Worm (Caenorhabditis elegans) whole organism, young adult: Measurements from ENCODE around the gene T23F6.3.

Source experiments
- B0035.1 ChIP-seq: sonication (generic microtip); optimal IDR thresholded peaks from 2 replicates; lab custom pipeline; 2016; ENCODE audit warnings: missing genetic modification characterization, mild to moderate bottlenecking, missing compliant biosample characterization, missing genotype, missing genetic modification reagents
- B0261.1 ChIP-seq: sonication (generic microtip); optimal IDR thresholded peaks from 2 replicates; lab custom pipeline; 2016; ENCODE audit warnings: mild to moderate bottlenecking, missing genetic modification characterization, moderate library complexity, missing compliant biosample characterization
- F23B12.7 ChIP-seq: sonication (generic microtip); optimal IDR thresholded peaks from 2 replicates; lab custom pipeline; 2017; ENCODE audit warnings: missing genetic modification characterization, mild to moderate bottlenecking, missing compliant biosample characterization, antibody characterized with exemption, moderate library complexity; ENCODE audit not compliant: insufficient read depth
- F52B5.7 ChIP-seq: sonication (generic microtip); optimal IDR thresholded peaks from 2 replicates; lab custom pipeline; 2016; ENCODE audit warnings: mild to moderate bottlenecking, missing genetic modification characterization, missing compliant biosample characterization
- K11D2.4 ChIP-seq: fragments of 200-800 bp; sonication (Bioruptor generic); IDR thresholded peaks from 2 replicates; pipeline ENCODE4 v1.3.6; 2022; ENCODE audit warnings: missing genetic modification reagents, missing genetic modification characterization, missing compliant biosample characterization
- K12H6.12 ChIP-seq: fragments of 200-800 bp; sonication (Bioruptor generic); optimal IDR thresholded peaks from 2 replicates; lab custom pipeline; 2018; ENCODE audit warnings: mild to moderate bottlenecking, missing genetic modification characterization, missing compliant biosample characterization
- T26A5.8 ChIP-seq: sonication (generic microtip); optimal IDR thresholded peaks from 2 replicates; lab custom pipeline; 2016; ENCODE audit warnings: missing genetic modification characterization, missing compliant biosample characterization
- aptf-2 ChIP-seq: fragments of 200-800 bp; sonication (Bioruptor generic); conservative IDR thresholded peaks from 2 replicates; pipeline ENCODE4 v1.3.6; 2022; ENCODE audit warnings: missing genetic modification reagents, missing genetic modification characterization, missing compliant biosample characterization
- aptf-3 ChIP-seq: fragments of 200-800 bp; sonication (Bioruptor generic); IDR thresholded peaks from 2 replicates; pipeline ENCODE4 v1.3.6; 2022; ENCODE audit warnings: missing genetic modification characterization, missing compliant biosample characterization
- athp-1 ChIP-seq: sonication (generic microtip); optimal IDR thresholded peaks from 2 replicates; lab custom pipeline; 2017; ENCODE audit warnings: mild to moderate bottlenecking, missing genetic modification characterization, missing compliant biosample characterization
- attf-3 ChIP-seq: fragments of 200-800 bp; sonication (Bioruptor generic); conservative IDR thresholded peaks from 2 replicates; pipeline ENCODE4 v1.3.6; 2022; ENCODE audit warnings: missing genetic modification reagents, missing genetic modification characterization, missing compliant biosample characterization
- cebp-1 ChIP-seq, 2 experiments: fragments of 200-800 bp in 1 of 2; sonication (Bioruptor generic) in 1 of 2; sonication (generic microtip) in 1 of 2; IDR thresholded peaks in 1 of 2; optimal IDR thresholded peaks in 1 of 2; 2 replicates each; pipeline versions ENCODE4 v1.3.6 to Lab custom; 2017 to 2022; ENCODE audit warnings: missing compliant biosample characterization in 2 of 2, missing genetic modification characterization in 2 of 2, mild to moderate bottlenecking in 1 of 2, missing genetic modification reagents in 1 of 2, moderate library complexity in 1 of 2
- cebp-2 ChIP-seq: fragments of 200-800 bp; sonication (Bioruptor generic); IDR thresholded peaks from 2 replicates; pipeline ENCODE4 v1.3.6; 2022; ENCODE audit warnings: missing genetic modification characterization, missing compliant biosample characterization
- ceh-100 ChIP-seq: fragments of 200-800 bp; sonication (Bioruptor generic); IDR thresholded peaks from 2 replicates; pipeline ENCODE4 v1.3.6; 2022; ENCODE audit warnings: missing genetic modification reagents, missing genetic modification characterization, missing compliant biosample characterization
- ceh-40 ChIP-seq: fragments of 200-800 bp; sonication (Bioruptor generic); IDR thresholded peaks from 2 replicates; pipeline ENCODE4 v1.3.6; 2022; ENCODE audit warnings: missing genetic modification characterization, missing compliant biosample characterization
- ceh-79 ChIP-seq: sonication (generic microtip); optimal IDR thresholded peaks from 2 replicates; lab custom pipeline; 2017; ENCODE audit warnings: mild to moderate bottlenecking, missing genetic modification characterization, missing compliant biosample characterization
- chd-7 ChIP-seq: sonication (generic microtip); optimal IDR thresholded peaks from 2 replicates; lab custom pipeline; 2016; ENCODE audit warnings: mild to moderate bottlenecking, missing genetic modification characterization, moderate library complexity, missing compliant biosample characterization
- egl-44 ChIP-seq: fragments of 200-800 bp; sonication (Bioruptor generic); IDR thresholded peaks from 2 replicates; pipeline ENCODE4 v1.3.6; 2022; ENCODE audit warnings: missing genetic modification reagents, missing genetic modification characterization, missing compliant biosample characterization
- egrh-3 ChIP-seq: fragments of 200-800 bp; sonication (Bioruptor generic); IDR thresholded peaks from 2 replicates; pipeline ENCODE4 v1.3.6; 2022; ENCODE audit warnings: missing genetic modification reagents, missing genetic modification characterization, missing compliant biosample characterization
- ekl-4 ChIP-seq: fragments of 200-800 bp; sonication (Bioruptor generic); IDR thresholded peaks from 2 replicates; pipeline ENCODE4 v1.3.6; 2022; ENCODE audit warnings: missing genetic modification reagents, missing genetic modification characterization, missing compliant biosample characterization
- hmg-1.2 ChIP-seq: fragments of 200-800 bp; sonication (Bioruptor generic); IDR thresholded peaks from 2 replicates; pipeline ENCODE4 v1.3.6; 2022; ENCODE audit warnings: missing genetic modification reagents, missing genetic modification characterization, missing compliant biosample characterization
- let-526 ChIP-seq: fragments of 200-800 bp; sonication (Bioruptor generic); IDR thresholded peaks from 2 replicates; pipeline ENCODE4 v1.3.6; 2022; ENCODE audit warnings: missing genetic modification reagents, missing genetic modification characterization, missing compliant biosample characterization
- lin-26 ChIP-seq: fragments of 200-800 bp; sonication (Bioruptor generic); IDR thresholded peaks from 2 replicates; pipeline ENCODE4 v1.3.6; 2022; ENCODE audit warnings: missing genetic modification reagents, missing genetic modification characterization, missing compliant biosample characterization
- lin-35 ChIP-seq, 3 experiments: fragments of 150-350 bp in 2 of 3; sonication (generic microtip) in 1 of 3; optimal IDR thresholded peaks; 2 replicates each; lab custom pipeline; 2014 to 2018; ENCODE audit warnings: missing biosample characterization in 3 of 3, missing genetic modification characterization in 3 of 3, missing genetic modification reagents in 3 of 3
- lin-40 ChIP-seq: sonication (generic microtip); optimal IDR thresholded peaks from 2 replicates; lab custom pipeline; 2016; ENCODE audit warnings: missing genetic modification characterization, mild to moderate bottlenecking, missing compliant biosample characterization, missing genotype, missing genetic modification reagents
- mcd-1 ChIP-seq: fragments of 200-800 bp; sonication (Bioruptor generic); IDR thresholded peaks from 2 replicates; pipeline ENCODE4 v1.3.6; 2022; ENCODE audit warnings: missing genetic modification reagents, missing genetic modification characterization, missing compliant biosample characterization
- nfya-2 ChIP-seq: fragments of 200-800 bp; sonication (Bioruptor generic); IDR thresholded peaks from 2 replicates; pipeline ENCODE4 v1.3.6; 2022; ENCODE audit warnings: missing genetic modification reagents, missing genetic modification characterization, missing compliant biosample characterization
- nhr-120 ChIP-seq: fragments of 200-800 bp; sonication (Bioruptor generic); IDR thresholded peaks from 2 replicates; pipeline ENCODE4 v1.3.6; 2022; ENCODE audit warnings: missing genetic modification characterization, missing compliant biosample characterization
- nhr-179 ChIP-seq: sonication (generic microtip); optimal IDR thresholded peaks from 2 replicates; lab custom pipeline; 2016; ENCODE audit warnings: mild to moderate bottlenecking, missing genetic modification characterization, missing compliant biosample characterization
- nhr-80 ChIP-seq: sonication (generic microtip); optimal IDR thresholded peaks from 2 replicates; lab custom pipeline; 2016; ENCODE audit warnings: missing genetic modification characterization, missing compliant biosample characterization
- pbrm-1 ChIP-seq: fragments of 200-800 bp; sonication (Bioruptor generic); IDR thresholded peaks from 2 replicates; pipeline ENCODE4 v1.3.6; 2022; ENCODE audit warnings: missing genetic modification reagents, missing genetic modification characterization, missing compliant biosample characterization
- repo-1 ChIP-seq: sonication (generic microtip); optimal IDR thresholded peaks from 2 replicates; lab custom pipeline; 2017; ENCODE audit warnings: mild to moderate bottlenecking, missing genetic modification characterization, missing compliant biosample characterization
- sdz-38 ChIP-seq: sonication (generic microtip); optimal IDR thresholded peaks from 2 replicates; lab custom pipeline; 2016; ENCODE audit warnings: missing genotype, missing genetic modification characterization, missing compliant biosample characterization
- snpc-4 ChIP-seq, 5 experiments: fragments of 150-350 bp in 1 of 5; sonication (generic microtip) in 4 of 5; optimal IDR thresholded peaks; 2 replicates each; lab custom pipeline; 2014 to 2018; ENCODE audit warnings: missing genetic modification characterization in 5 of 5, missing biosample characterization in 3 of 5, antibody characterized with exemption in 2 of 5, mild to moderate bottlenecking in 2 of 5, missing compliant biosample characterization in 2 of 5, missing genotype in 2 of 5, moderate library complexity in 2 of 5, missing genetic modification reagents in 1 of 5
- tbp1 ChIP-seq: fragments of 200-800 bp; sonication (Bioruptor generic); optimal IDR thresholded peaks from 2 replicates; lab custom pipeline; 2018; ENCODE audit warnings: mild to moderate bottlenecking, missing genetic modification characterization, missing compliant biosample characterization
- tbx-9 ChIP-seq: sonication (generic microtip); optimal IDR thresholded peaks from 2 replicates; lab custom pipeline; 2016; ENCODE audit warnings: borderline replicate concordance, missing genetic modification characterization, inconsistent platforms, missing compliant biosample characterization
- tlf-1 ChIP-seq: fragments of 200-800 bp; sonication (Bioruptor generic); optimal IDR thresholded peaks from 2 replicates; lab custom pipeline; 2018; ENCODE audit warnings: mild to moderate bottlenecking, missing genetic modification characterization, missing compliant biosample characterization
- zim-3 ChIP-seq: sonication (generic microtip); optimal IDR thresholded peaks from 2 replicates; lab custom pipeline; 2017; ENCODE audit warnings: mild to moderate bottlenecking, missing genetic modification characterization, moderate library complexity, missing compliant biosample characterization
- ztf-28 ChIP-seq: fragments of 200-800 bp; sonication (Bioruptor generic); IDR thresholded peaks from 2 replicates; pipeline ENCODE4 v1.3.6; 2022; ENCODE audit warnings: missing genetic modification reagents, missing genetic modification characterization, missing compliant biosample characterization
- ztf-3 ChIP-seq: fragments of 200-800 bp; sonication (Bioruptor generic); optimal IDR thresholded peaks from 2 replicates; lab custom pipeline; 2018; ENCODE audit warnings: mild to moderate bottlenecking, missing genetic modification characterization, missing compliant biosample characterization

T23F6.3 gene

DNA sequence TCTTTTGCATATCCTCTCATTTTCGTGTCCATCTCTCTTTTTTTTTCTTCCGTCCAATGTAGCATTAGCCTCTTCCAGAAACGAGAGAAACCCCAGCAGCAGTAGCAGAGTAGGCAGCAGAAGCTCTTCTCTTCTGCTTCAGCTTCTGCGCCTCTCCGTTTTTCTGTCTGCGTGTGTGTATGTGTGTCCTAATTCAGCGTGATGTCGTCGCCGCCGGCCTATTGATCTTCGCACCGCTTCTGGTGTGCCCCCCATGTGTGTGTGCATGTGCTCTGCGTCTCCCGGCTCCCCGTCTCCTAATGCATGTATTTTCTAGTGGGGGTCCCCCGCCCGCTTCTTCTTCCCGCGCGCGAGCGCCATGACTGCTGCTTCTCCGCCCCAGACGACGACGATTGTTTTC, 46.9 kb upstream of the T23F6.3 start (continued):
- no peak for TF ChIP-seq T26A5.8 (tag; lab: Kevin White, UChicago)
- no peak for TF ChIP-seq sdz-38 (tag; lab: Kevin White, UChicago)
- peak; percentile 76 for TF ChIP-seq egrh-3
- no peak for TF ChIP-seq cebp-2 (GFP tag; lab: Robert Waterston, UW)
- 0 out of 2 replicates have a peak, but pooled peaks have one; percentile 57 for TF ChIP-seq pbrm-1 (GFP tag; lab: Robert Waterston, UW)
- TF ChIP-seq B0035.1 = no peak
- 0 out of 2 replicates have a peak, but pooled peaks have one; percentile 26 for TF ChIP-seq hmg-1.2
- TF ChIP-seq aptf-2 (GFP tag; lab: Robert Waterston, UW) = no peak
- TF ChIP-seq cebp-1 (GFP tag; IDR thresholded peaks at IDR 0.05; lab: Robert Waterston, UW) = no peak
- peak; percentile 58 for TF ChIP-seq cebp-1 (tag; optimal IDR thresholded peaks at IDR 0.05; lab: Kevin White, UChicago)
- TF ChIP-seq ceh-100 = no peak
- no peak for TF ChIP-seq ceh-79 (tag; lab: Kevin White, UChicago)
- 0 out of 2 replicates have a peak, but pooled peaks have one; percentile 4 for TF ChIP-seq nfya-2 (GFP tag; lab: Robert Waterston, UW)
- TF ChIP-seq athp-1 (tag; lab: Kevin White, UChicago) = no peak
- no peak for TF ChIP-seq tbx-9 (tag; lab: Kevin White, UChicago)
- no peak for TF ChIP-seq B0261.1 (tag; lab: Kevin White, UChicago)
- TF ChIP-seq nhr-179 = no peak
- TF ChIP-seq ztf-3 (GFP tag; lab: Kevin White, UChicago) = no peak
- no peak for TF ChIP-seq ekl-4 (GFP tag; lab: Robert Waterston, UW)
- TF ChIP-seq F23B12.7 (tag; lab: Kevin White, UChicago) = no peak
- peak; percentile 73 for TF ChIP-seq K12H6.12 (tag; lab: Kevin White, UChicago)
- TF ChIP-seq nhr-80 (tag; lab: Kevin White, UChicago) = no peak
- TF ChIP-seq zim-3 (tag; lab: Kevin White, UChicago) = peak; percentile 24
- TF ChIP-seq tlf-1 (GFP tag; lab: Kevin White, UChicago) = no peak
- no peak for TF ChIP-seq aptf-3 (GFP tag; lab: Robert Waterston, UW)
- peak in 1 of 3 experiments; percentile 41 for TF ChIP-seq lin-35 (GFP tag; optimal IDR thresholded peaks at IDR 0.05; lab: Kevin White, UChicago)
- TF ChIP-seq lin-40 (tag; lab: Kevin White, UChicago) = peak; percentile 35
- no peak for TF ChIP-seq F52B5.7 (tag; lab: Kevin White, UChicago)
- no peak for TF ChIP-seq lin-26 (GFP tag; lab: Robert Waterston, UW)
- TF ChIP-seq chd-7 (tag; lab: Kevin White, UChicago) = peak; percentile 15
- peak; percentile 39 for TF ChIP-seq mcd-1 (GFP tag; lab: Robert Waterston, UW)
- no peak for TF ChIP-seq egl-44 (GFP tag; lab: Robert Waterston, UW)
- TF ChIP-seq attf-3 (GFP tag; lab: Robert Waterston, UW) = 0 out of 2 replicates have a peak, but pooled peaks have one; percentile 49
- TF ChIP-seq repo-1 (tag; lab: Kevin White, UChicago) = no peak
- TF ChIP-seq ztf-28 (GFP tag; lab: Robert Waterston, UW) = no peak
- TF ChIP-seq K11D2.4 (GFP tag; lab: Robert Waterston, UW) = 0 out of 2 replicates have a peak, but pooled peaks have one; percentile 40
- TF ChIP-seq ceh-40 (GFP tag; lab: Robert Waterston, UW) = no peak
- no peak for TF ChIP-seq tbp1 (GFP tag; lab: Kevin White, UChicago)
- no peak for TF ChIP-seq let-526 (GFP tag; lab: Robert Waterston, UW)
- TF ChIP-seq snpc-4 (GFP tag; optimal IDR thresholded peaks at IDR 0.05; lab: Kevin White, UChicago) = no peak
- TF ChIP-seq snpc-4 (tag; optimal IDR thresholded peaks at IDR 0.05; lab: Kevin White, UChicago) = peak in 1 of 4 experiments; percentile 22
- no peak for TF ChIP-seq nhr-120 (GFP tag; lab: Robert Waterston, UW)
